Worm (Caenorhabditis elegans) whole organism, L4/young adult: Measurements from ENCODE around the gene F58H7.5.

Source experiments
- W03F9.2 ChIP-seq: fragments of 150-350 bp; optimal IDR thresholded peaks from 2 replicates; lab custom pipeline; 2014; ENCODE audit warnings: missing biosample characterization, missing genetic modification characterization
- dao-5 ChIP-seq: sonication (generic microtip); optimal IDR thresholded peaks from 2 replicates; lab custom pipeline; 2016; ENCODE audit warnings: missing genotype, missing genetic modification characterization, moderate library complexity, missing compliant biosample characterization
- him-1 ChIP-seq: sonication (generic microtip); optimal IDR thresholded peaks from 2 replicates; lab custom pipeline; 2016; ENCODE audit warnings: missing genotype, missing genetic modification reagents, missing genetic modification characterization, missing compliant biosample characterization

- TF ChIP-seq him-1 (tag; lab: Kevin White, UChicago) (no peak), W03F9.2 (tag; lab: Kevin White, UChicago) (no peak), dao-5 (tag; lab: Kevin White, UChicago) (no peak)
Measured at ce11 chrIV:924323-924932, 4.6 kb downstream of the F58H7.5 start, which contains the start of gene lgc-30.
